Fruit fly (Drosophila melanogaster): ENCODE data around the gene CG12522.
"Not testable (repeated sequence)": the region's sequence is repeated elsewhere in the genome, so short reads cannot be mapped to it uniquely, and the experiment has no call there.

CG12522 gene

dm6 chr3L:11125636-11126532 is 17.8 kb downstream of the CG12522 start:
- no peak for TF ChIP-seq Hr83 (GFP tag; optimal IDR thresholded peaks at IDR 0.05; ENCODE audit: poor library complexity, severe bottlenecking)
- TF ChIP-seq Dfd (GFP tag; optimal IDR thresholded peaks at IDR 0.05), result no peak
- TF ChIP-seq N (GFP tag; optimal IDR thresholded peaks at IDR 0.05), result no peak
- TF ChIP-seq Sp1 (GFP tag; optimal IDR thresholded peaks at IDR 0.05), result no peak
- TF ChIP-seq Rel (GFP tag; optimal IDR thresholded peaks at IDR 0.05), result no peak
- no peak for TF ChIP-seq Rel (tag; optimal IDR thresholded peaks at IDR 0.05)
- no peak for TF ChIP-seq foxo (GFP tag; optimal IDR thresholded peaks at IDR 0.05)
- no peak for TF ChIP-seq sv (GFP tag; optimal IDR thresholded peaks at IDR 0.05)
- no peak for TF ChIP-seq pan (optimal IDR thresholded peaks at IDR 0.05)
- no peak for TF ChIP-seq OdsH (GFP tag; optimal IDR thresholded peaks at IDR 0.05)
- no peak for TF ChIP-seq tai (GFP tag; optimal IDR thresholded peaks at IDR 0.05)
- TF ChIP-seq sage (GFP tag; optimal IDR thresholded peaks at IDR 0.05), result no peak
- no peak for TF ChIP-seq br (GFP tag; optimal IDR thresholded peaks at IDR 0.05)
- no peak for TF ChIP-seq usp (GFP tag; optimal IDR thresholded peaks at IDR 0.05)
- no peak for TF ChIP-seq Jra (GFP tag; optimal IDR thresholded peaks at IDR 0.05)
- no peak for TF ChIP-seq psq (GFP tag; optimal IDR thresholded peaks at IDR 0.05)
- no peak for TF ChIP-seq CrebA (GFP tag; optimal IDR thresholded peaks at IDR 0.05; ENCODE audit: borderline replicate concordance)
- no peak for TF ChIP-seq CG9705 (GFP tag; optimal IDR thresholded peaks at IDR 0.05)
- TF ChIP-seq GATAd (GFP tag; optimal IDR thresholded peaks at IDR 0.05), result no peak

DNA sequence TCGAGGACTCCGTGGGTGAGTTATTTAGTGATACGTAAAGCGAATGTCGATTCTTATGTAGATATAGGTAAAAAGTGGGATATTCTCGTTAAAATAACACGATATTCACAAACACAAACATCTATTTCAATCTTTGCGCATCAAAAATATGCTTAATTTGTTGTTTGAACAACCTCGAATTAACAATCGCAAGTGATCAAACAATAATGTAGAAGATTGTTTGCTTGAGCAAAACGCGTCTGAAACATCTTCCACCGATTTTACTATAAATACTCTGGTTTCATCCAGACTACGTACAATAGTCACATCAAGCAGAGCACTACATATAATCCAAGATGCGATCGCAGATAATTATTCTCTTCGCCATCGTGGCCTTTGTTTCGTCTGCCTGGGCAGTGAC is 22.5 kb downstream of the CG12522 start, which contains the start of gene nol:
Gene nol, plus strand, starts transcription at position 301 of the 400 bp plus-strand sequence.
- TF ChIP-seq h (GFP tag; optimal IDR thresholded peaks at IDR 0.05) (no peak), GATAd (GFP tag; optimal IDR thresholded peaks at IDR 0.05) (no peak), rgr (GFP tag; optimal IDR thresholded peaks at IDR 0.05) (no peak), brk (GFP tag; optimal IDR thresholded peaks at IDR 0.05) (no peak), sage (GFP tag; optimal IDR thresholded peaks at IDR 0.05) (no peak), Dif (GFP tag; optimal IDR thresholded peaks at IDR 0.05; ENCODE audit: partially characterized antibody) (no peak), foxo (GFP tag; optimal IDR thresholded peaks at IDR 0.05) (no peak), Hr83 (GFP tag; optimal IDR thresholded peaks at IDR 0.05; ENCODE audit: poor library complexity, severe bottlenecking) (no peak), Mio (GFP tag; optimal IDR thresholded peaks at IDR 0.05) (no peak), woc (GFP tag; optimal IDR thresholded peaks at IDR 0.05) (no peak), dmrt93B (GFP tag; optimal IDR thresholded peaks at IDR 0.05) (no peak), sv (GFP tag; optimal IDR thresholded peaks at IDR 0.05) (no peak), Hr78 (GFP tag; optimal IDR thresholded peaks at IDR 0.05) (no peak), Jra (GFP tag; optimal IDR thresholded peaks at IDR 0.05) (no peak), Rel (GFP tag; optimal IDR thresholded peaks at IDR 0.05) (no peak), Rel (tag; optimal IDR thresholded peaks at IDR 0.05) (no peak), OdsH (GFP tag; optimal IDR thresholded peaks at IDR 0.05) (no peak), CG32264 (GFP tag; optimal IDR thresholded peaks at IDR 0.05) (no peak), pan (optimal IDR thresholded peaks at IDR 0.05) (no peak)

dm6 chr3L:11132055-11132454 is 24.0 kb downstream of the CG12522 start, which contains the start of gene CG32074:
Gene CG32074 (minus strand): TSS chr3L:11132322.
- TF ChIP-seq jim, Hr78, fru (GFP tag; optimal IDR thresholded peaks at IDR 0.05): not testable (repeated sequence)

DNA sequence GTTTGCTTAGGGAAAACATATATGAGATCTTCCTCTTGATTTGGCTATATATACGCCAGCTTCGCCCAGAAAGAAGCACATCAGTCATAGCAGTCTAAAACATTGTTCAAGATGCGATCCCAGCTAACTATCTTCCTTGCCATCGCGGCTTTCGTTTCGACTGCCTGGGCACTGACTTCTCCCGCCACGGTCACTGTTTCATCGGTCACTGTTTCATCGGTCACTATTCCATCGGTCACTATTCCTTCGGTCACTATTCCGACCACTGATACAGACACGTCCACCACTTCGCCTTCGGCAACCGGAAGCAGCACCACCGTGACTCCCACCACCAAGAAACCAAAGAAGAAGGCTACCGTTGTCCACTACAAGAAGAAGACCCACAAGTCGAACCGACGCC is 26.9 kb downstream of the CG12522 start, which contains the start of gene CG14143:
Gene CG14143, plus strand, starts transcription at position 102 of the 400 bp plus-strand sequence.
- TF ChIP-seq CG9705, foxo, brk (GFP tag; optimal IDR thresholded peaks at IDR 0.05): not testable (repeated sequence)

DNA sequence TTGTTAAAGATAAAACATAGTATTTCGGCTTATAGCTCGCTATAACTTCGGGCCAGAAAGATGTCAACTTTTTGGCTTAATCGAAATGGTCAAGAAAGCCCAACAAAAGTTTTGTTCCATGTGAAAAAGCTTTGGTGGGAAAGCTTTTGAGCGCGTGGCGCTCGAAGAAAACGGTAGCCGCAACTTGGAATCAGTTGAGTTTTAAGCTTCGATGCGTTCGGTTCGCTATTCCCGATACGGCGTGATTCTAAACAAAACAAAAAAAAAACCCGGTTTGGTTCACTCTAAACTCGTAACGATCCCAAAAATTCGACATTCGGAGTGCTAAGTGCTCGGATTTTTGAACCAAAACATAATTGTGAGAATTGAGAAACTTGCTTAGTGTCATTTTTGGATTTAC is 27.8 kb downstream of the CG12522 start, which contains the start of gene IRSp53:
Gene IRSp53, plus strand, starts transcription at position 204 of the 400 bp plus-strand sequence.
- TF ChIP-seq CrebA (GFP tag; optimal IDR thresholded peaks at IDR 0.05; ENCODE audit: borderline replicate concordance) (peak; percentile 20), Mio (GFP tag; optimal IDR thresholded peaks at IDR 0.05) (no peak)

Measured in whole organism, wandering third instar larva.